Fruit fly (Drosophila melanogaster) whole organism, embryonic: Measurements from ENCODE around the gene iav.

Experiments used
- Aef1 ChIP-seq: fragments of 200-800 bp; sonication (Bioruptor generic); IDR thresholded peaks from 3 replicates; pipeline ENCODE4 v1.3.6; 2022; ENCODE audit warnings: missing biosample characterization, missing genetic modification characterization
- CG10654 ChIP-seq: fragments of 200-800 bp; sonication (Bioruptor generic); optimal IDR thresholded peaks from 2 replicates; lab custom pipeline; 2016; ENCODE audit warnings: missing biosample characterization, missing genetic modification characterization
- CG11456 ChIP-seq: fragments of 200-800 bp; sonication (Bioruptor generic); IDR thresholded peaks from 3 replicates; pipeline ENCODE4 v1.3.6; 2022; ENCODE audit warnings: missing biosample characterization, missing genetic modification characterization
- CG12104 ChIP-seq: fragments of 200-800 bp; sonication (Bioruptor generic); optimal IDR thresholded peaks from 3 replicates; lab custom pipeline; 2016; ENCODE audit warnings: missing biosample characterization, missing genetic modification characterization
- CG13775 ChIP-seq: fragments of 200-800 bp; sonication (Bioruptor generic); optimal IDR thresholded peaks from 3 replicates; lab custom pipeline; 2017; ENCODE audit warnings: missing biosample characterization, mild to moderate bottlenecking, missing genetic modification characterization
- CG15073 ChIP-seq: fragments of 200-800 bp; sonication (Bioruptor generic); optimal IDR thresholded peaks from 2 replicates; lab custom pipeline; 2016; ENCODE audit warnings: missing biosample characterization, missing genetic modification characterization
- CG16815 ChIP-seq: fragments of 200-800 bp; sonication (Bioruptor generic); optimal IDR thresholded peaks from 3 replicates; lab custom pipeline; 2017; ENCODE audit warnings: missing biosample characterization, mild to moderate bottlenecking, missing genetic modification characterization
- CG31224 ChIP-seq: fragments of 200-800 bp; sonication (Bioruptor generic); IDR thresholded peaks from 2 replicates; pipeline ENCODE4 v1.3.6; 2022; ENCODE audit warnings: missing biosample characterization, missing genetic modification characterization
- CG32772 ChIP-seq: fragments of 200-800 bp; sonication (Bioruptor generic); IDR thresholded peaks from 2 replicates; pipeline ENCODE4 v1.3.6; 2022; ENCODE audit warnings: missing biosample characterization, missing genetic modification characterization
- CG42726 ChIP-seq: fragments of 200-800 bp; sonication (Bioruptor generic); IDR thresholded peaks from 2 replicates; pipeline ENCODE4 v1.3.6; 2022; ENCODE audit warnings: missing biosample characterization, missing genetic modification characterization; ENCODE audit not compliant: partially characterized antibody
- CG6254 ChIP-seq: fragments of 200-800 bp; sonication (Bioruptor generic); optimal IDR thresholded peaks from 3 replicates; lab custom pipeline; 2017; ENCODE audit warnings: mild to moderate bottlenecking, missing biosample characterization, missing genetic modification reagents, missing genetic modification characterization
- CG7745 ChIP-seq: fragments of 200-800 bp; sonication (Bioruptor generic); optimal IDR thresholded peaks from 2 replicates; lab custom pipeline; 2018; ENCODE audit warnings: missing biosample characterization, mild to moderate bottlenecking, missing genetic modification characterization, moderate library complexity
- CG7839 ChIP-seq: fragments of 200-800 bp; sonication (Bioruptor generic); optimal IDR thresholded peaks from 3 replicates; lab custom pipeline; 2018; ENCODE audit warnings: missing biosample characterization, mild to moderate bottlenecking, missing genetic modification characterization, moderate library complexity
- CG7928 ChIP-seq: fragments of 200-800 bp; sonication (Bioruptor generic); optimal IDR thresholded peaks from 2 replicates; lab custom pipeline; 2017; ENCODE audit warnings: missing biosample characterization, mild to moderate bottlenecking, missing genetic modification characterization
- CG7963 ChIP-seq: fragments of 200-800 bp; sonication (Bioruptor generic); IDR thresholded peaks from 3 replicates; pipeline ENCODE4 v1.3.6; 2022; ENCODE audit warnings: missing biosample characterization, missing genetic modification characterization; ENCODE audit not compliant: partially characterized antibody
- CG8290 ChIP-seq, 3 experiments: fragments of 200-800 bp; sonication (Bioruptor generic); optimal IDR thresholded peaks; 2 replicates each; lab custom pipeline; 2016 to 2019; ENCODE audit warnings: missing biosample characterization in 3 of 3, missing genetic modification characterization in 3 of 3, mild to moderate bottlenecking in 2 of 3, moderate library complexity in 1 of 3
- CG8359 ChIP-seq: fragments of 200-800 bp; sonication (Bioruptor generic); optimal IDR thresholded peaks from 2 replicates; lab custom pipeline; 2017; ENCODE audit warnings: missing biosample characterization, mild to moderate bottlenecking, missing genetic modification characterization, borderline replicate concordance
- CG8944 ChIP-seq: fragments of 200-800 bp; sonication (Bioruptor generic); optimal IDR thresholded peaks from 3 replicates; lab custom pipeline; 2016; ENCODE audit warnings: missing biosample characterization, missing genetic modification characterization
- Camta ChIP-seq: fragments of 200-800 bp; sonication (Bioruptor generic); optimal IDR thresholded peaks from 2 replicates; lab custom pipeline; 2016; ENCODE audit warnings: missing biosample characterization, missing genetic modification characterization
- D19B ChIP-seq: fragments of 200-800 bp; sonication (Bioruptor generic); optimal IDR thresholded peaks from 2 replicates; lab custom pipeline; 2017; ENCODE audit warnings: missing biosample characterization, mild to moderate bottlenecking, missing genetic modification characterization
- Drgx ChIP-seq: fragments of 200-800 bp; sonication (Bioruptor generic); IDR thresholded peaks from 2 replicates; pipeline ENCODE4 v1.3.6; 2022; ENCODE audit warnings: missing biosample characterization, missing genetic modification characterization
- Ets65A ChIP-seq: fragments of 200-800 bp; sonication (Bioruptor generic); peaks from one replicate; lab custom pipeline; 2016; ENCODE audit warnings: missing biosample characterization, missing genetic modification characterization
- HLH54F ChIP-seq: fragments of 200-800 bp; sonication (Bioruptor generic); optimal IDR thresholded peaks from 3 replicates; lab custom pipeline; 2016; ENCODE audit warnings: missing biosample characterization, missing genetic modification characterization
- HmgD ChIP-seq: fragments of 200-800 bp; sonication (Bioruptor generic); optimal IDR thresholded peaks from 3 replicates; lab custom pipeline; 2016; ENCODE audit warnings: missing biosample characterization, missing genetic modification characterization
- Hr78 ChIP-seq, 2 experiments: fragments of 200-800 bp in 1 of 2; fragments of >200 bp in 1 of 2; sonication (Bioruptor generic) in 1 of 2; optimal IDR thresholded peaks; 2 replicates each; lab custom pipeline; 2017 to 2019; ENCODE audit warnings: missing biosample characterization in 2 of 2, missing genetic modification characterization in 2 of 2, mild to moderate bottlenecking in 1 of 2, moderate library complexity in 1 of 2
- PHDP ChIP-seq: fragments of 200-800 bp; sonication (Bioruptor generic); optimal IDR thresholded peaks from 3 replicates; lab custom pipeline; 2018; ENCODE audit warnings: missing biosample characterization, mild to moderate bottlenecking, missing genetic modification characterization, moderate library complexity
- Sin3A ChIP-seq: fragments of >200 bp; optimal IDR thresholded peaks from 2 replicates; lab custom pipeline; 2018
- Six4 ChIP-seq: fragments of 200-800 bp; sonication (Bioruptor generic); optimal IDR thresholded peaks from 2 replicates; lab custom pipeline; 2016; ENCODE audit warnings: missing biosample characterization, missing genetic modification characterization
- Sox102F ChIP-seq: fragments of 200-800 bp; sonication (Bioruptor generic); optimal IDR thresholded peaks from 2 replicates; lab custom pipeline; 2018; ENCODE audit warnings: missing biosample characterization, mild to moderate bottlenecking, missing genetic modification characterization, moderate library complexity
- Sry-δ ChIP-seq: fragments of 200-800 bp; sonication (Bioruptor generic); optimal IDR thresholded peaks from 2 replicates; lab custom pipeline; 2016; ENCODE audit warnings: missing biosample characterization, missing genetic modification characterization
- TFAM ChIP-seq: fragments of 200-800 bp; sonication (Bioruptor generic); optimal IDR thresholded peaks from 2 replicates; lab custom pipeline; 2017; ENCODE audit warnings: missing biosample characterization, missing genetic modification characterization, inconsistent platforms
- Vsx1 ChIP-seq: fragments of 200-800 bp; sonication (Bioruptor generic); optimal IDR thresholded peaks from 2 replicates; lab custom pipeline; 2017; ENCODE audit warnings: missing biosample characterization, mild to moderate bottlenecking, missing genetic modification characterization, missing genetic modification reagents
- YL-1 ChIP-seq: fragments of 200-800 bp; sonication (Bioruptor generic); optimal IDR thresholded peaks from 3 replicates; lab custom pipeline; 2017; ENCODE audit warnings: missing biosample characterization, mild to moderate bottlenecking, missing genetic modification characterization
- chif ChIP-seq, 2 experiments: fragments of 200-800 bp; sonication (Bioruptor generic); optimal IDR thresholded peaks; 3 replicates each; lab custom pipeline; 2016; ENCODE audit warnings: missing biosample characterization in 2 of 2, missing genetic modification characterization in 2 of 2
- croc ChIP-seq: fragments of 200-800 bp; sonication (Bioruptor generic); conservative IDR thresholded peaks from 3 replicates; pipeline ENCODE4 v1.3.6; 2022; ENCODE audit warnings: missing biosample characterization, missing genetic modification characterization
- gt ChIP-seq: fragments of 200-800 bp; sonication (Bioruptor generic); IDR thresholded peaks from 2 replicates; pipeline ENCODE4 v1.3.6; 2022; ENCODE audit warnings: missing biosample characterization, missing genetic modification characterization
- hkb ChIP-seq, 2 experiments: fragments of 200-800 bp in 1 of 2; fragments of >200 bp in 1 of 2; sonication (Bioruptor generic) in 1 of 2; IDR thresholded peaks in 1 of 2; optimal IDR thresholded peaks in 1 of 2; 2 replicates each; pipeline versions ENCODE4 v1.3.6 to Lab custom; 2017 to 2022; ENCODE audit warnings: missing biosample characterization in 1 of 2, missing genetic modification characterization in 1 of 2
- ken ChIP-seq: fragments of 200-800 bp; sonication (Bioruptor generic); IDR thresholded peaks from 3 replicates; pipeline ENCODE4 v1.3.6; 2022; ENCODE audit warnings: missing biosample characterization, missing genetic modification characterization
- lov ChIP-seq, 2 experiments: fragments of 200-800 bp in 1 of 2; fragments of >200 bp in 1 of 2; sonication (Bioruptor generic) in 1 of 2; IDR thresholded peaks in 1 of 2; optimal IDR thresholded peaks in 1 of 2; 2 replicates in 1 of 2; 3 replicates in 1 of 2; pipeline versions ENCODE4 v1.3.6 to Lab custom; 2017 to 2022; ENCODE audit warnings: missing biosample characterization in 1 of 2, missing genetic modification characterization in 1 of 2
- p53 ChIP-seq: fragments of 200-800 bp; sonication (Bioruptor generic); optimal IDR thresholded peaks from 2 replicates; lab custom pipeline; 2016; ENCODE audit warnings: missing biosample characterization, missing genetic modification characterization
- pan ChIP-seq, 4 experiments: fragments of >200 bp in 3 of 4; fragments of 200-800 bp in 1 of 4; sonication (Bioruptor generic) in 1 of 4; optimal IDR thresholded peaks in 3 of 4; IDR thresholded peaks in 1 of 4; 2 replicates each; pipeline versions ENCODE4 v1.3.6 to Lab custom; 2017 to 2022; ENCODE audit warnings: missing biosample characterization in 2 of 4, missing genetic modification characterization in 2 of 4, mixed read lengths in 1 of 4
- peb ChIP-seq: fragments of 200-800 bp; sonication (Bioruptor generic); IDR thresholded peaks from 2 replicates; pipeline ENCODE4 v1.3.6; 2022; ENCODE audit warnings: missing biosample characterization, missing genetic modification characterization
- sima ChIP-seq: fragments of 200-800 bp; sonication (Bioruptor generic); optimal IDR thresholded peaks from 2 replicates; lab custom pipeline; 2016; ENCODE audit warnings: missing biosample characterization, missing genetic modification characterization
- slp2 ChIP-seq: fragments of 200-800 bp; sonication (Bioruptor generic); optimal IDR thresholded peaks from 2 replicates; lab custom pipeline; 2016; ENCODE audit warnings: missing biosample characterization, missing genetic modification characterization
- stc ChIP-seq: fragments of 200-800 bp; sonication (Bioruptor generic); IDR thresholded peaks from 2 replicates; pipeline ENCODE4 v1.3.6; 2022; ENCODE audit warnings: missing biosample characterization, missing genetic modification characterization
- tio ChIP-seq: fragments of 200-800 bp; sonication (Bioruptor generic); optimal IDR thresholded peaks from 2 replicates; lab custom pipeline; 2017; ENCODE audit warnings: missing biosample characterization, missing genetic modification characterization, inconsistent platforms
- zf30C ChIP-seq: fragments of 200-800 bp; sonication (Bioruptor generic); optimal IDR thresholded peaks from 3 replicates; lab custom pipeline; 2018; ENCODE audit warnings: missing biosample characterization, mild to moderate bottlenecking, missing genetic modification characterization

iav gene

DNA sequence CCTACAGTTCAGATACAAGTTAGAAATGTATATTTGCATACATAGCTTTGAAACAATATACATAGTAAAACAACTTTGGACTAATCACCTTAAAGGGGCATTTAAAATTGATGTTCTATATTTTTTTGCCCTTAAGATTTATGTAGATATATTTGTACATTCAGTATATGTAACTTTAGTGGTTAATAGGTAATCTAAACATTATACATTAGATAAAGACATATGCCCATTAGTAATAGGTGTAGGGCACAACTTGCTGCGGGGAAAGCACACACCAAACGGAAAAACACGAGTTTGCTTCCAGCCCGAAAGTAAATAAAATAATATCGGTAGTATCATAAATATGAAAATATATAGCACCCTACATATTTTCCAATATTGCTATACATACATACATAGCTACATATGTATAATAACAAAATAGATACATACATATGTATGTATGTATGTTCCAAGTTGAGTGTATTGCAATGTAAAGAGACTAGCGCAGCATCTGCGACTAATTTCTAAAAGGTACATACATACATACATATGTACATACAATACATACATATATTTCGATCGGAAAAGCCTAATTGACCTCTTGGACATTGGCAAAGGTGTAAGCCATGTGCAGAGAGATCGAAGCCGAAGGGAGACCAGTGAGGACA lies 49.6 kb downstream of the iav start, which contains the start of gene CG43736 (continued):
- TF ChIP-seq CG6254 (GFP tag; lab: Kevin White, UChicago): peak; percentile 82
- TF ChIP-seq tio (GFP tag; lab: Kevin White, UChicago): peak; percentile 93
- peak; percentile 98 for TF ChIP-seq Ets65A (GFP tag; lab: Kevin White, UChicago)
- peak; percentile 92 for TF ChIP-seq CG13775 (GFP tag; lab: Kevin White, UChicago)
- peak; percentile 87 for TF ChIP-seq stc (GFP tag; lab: Robert Waterston, UW)
- TF ChIP-seq CG7963: no peak
- TF ChIP-seq Vsx1 (GFP tag; lab: Kevin White, UChicago): peak; percentile 91
- TF ChIP-seq CG7839 (tag; lab: Kevin White, UChicago): peak; percentile 98
- TF ChIP-seq Sry-δ (GFP tag; lab: Kevin White, UChicago): peak; percentile 60
- peak; percentile 91 for TF ChIP-seq Camta (GFP tag; lab: Kevin White, UChicago)
- TF ChIP-seq CG12104 (GFP tag; lab: Kevin White, UChicago): peak; percentile 97
- TF ChIP-seq PHDP (tag; lab: Kevin White, UChicago): peak; percentile 97
- no peak for TF ChIP-seq lov (optimal IDR thresholded peaks at IDR 0.05; lab: Kevin White, UChicago)
- 0 out of 3 replicates have a peak, but pooled peaks have one; percentile 66 for TF ChIP-seq lov (GFP tag; IDR thresholded peaks at IDR 0.05; lab: Robert Waterston, UW)
- TF ChIP-seq Hr78 (GFP tag; optimal IDR thresholded peaks at IDR 0.05; lab: Kevin White, UChicago): peak in 1 of 2 experiments; percentile 98
- TF ChIP-seq hkb (optimal IDR thresholded peaks at IDR 0.05; lab: Kevin White, UChicago): no peak
- peak; percentile 87 for TF ChIP-seq hkb (GFP tag; IDR thresholded peaks at IDR 0.05; lab: Robert Waterston, UW)
- peak; percentile 74 for TF ChIP-seq gt (GFP tag; lab: Robert Waterston, UW)
- peak; percentile 59 for TF ChIP-seq p53 (GFP tag; lab: Kevin White, UChicago)
- TF ChIP-seq CG42726 (GFP tag; lab: Robert Waterston, UW): no peak
- TF ChIP-seq CG8944 (GFP tag; lab: Kevin White, UChicago): peak; percentile 91
- TF ChIP-seq Sin3A (lab: Kevin White, UChicago): no peak
- TF ChIP-seq TFAM (GFP tag; lab: Kevin White, UChicago): peak; percentile 62
- TF ChIP-seq CG16815 (GFP tag; lab: Kevin White, UChicago): peak; percentile 91
- TF ChIP-seq CG32772 (GFP tag; lab: Robert Waterston, UW): peak; percentile 80
- peak; percentile 90 for TF ChIP-seq croc (GFP tag; lab: Robert Waterston, UW)
- TF ChIP-seq CG31224 (GFP tag; lab: Robert Waterston, UW): peak; percentile 80
- peak; percentile 92 for TF ChIP-seq HLH54F
- peak; percentile 90 for TF ChIP-seq Drgx (GFP tag; lab: Robert Waterston, UW)
- TF ChIP-seq peb (GFP tag; lab: Robert Waterston, UW): peak; percentile 79
- peak; percentile 56 for TF ChIP-seq CG15073 (GFP tag; lab: Kevin White, UChicago)
- peak; percentile 98 for TF ChIP-seq Sox102F (GFP tag; lab: Kevin White, UChicago)
- no peak for TF ChIP-seq pan (optimal IDR thresholded peaks at IDR 0.05; lab: Kevin White, UChicago)
- peak in 1 of 2 experiments; percentile 90 for TF ChIP-seq pan (GFP tag; optimal IDR thresholded peaks at IDR 0.05 in 1 of 2, IDR thresholded peaks at IDR 0.05 in 1 of 2)
- TF ChIP-seq slp2 (GFP tag; lab: Kevin White, UChicago): peak; percentile 92
- TF ChIP-seq chif (GFP tag; optimal IDR thresholded peaks at IDR 0.05; lab: Kevin White, UChicago): peak; percentile 93 to 94
- TF ChIP-seq D19B (GFP tag; lab: Kevin White, UChicago): peak; percentile 92
- TF ChIP-seq Aef1 (GFP tag; lab: Robert Waterston, UW): peak; percentile 87
- TF ChIP-seq CG10654 (GFP tag; lab: Kevin White, UChicago): peak; percentile 94
- TF ChIP-seq CG8290 (GFP tag; optimal IDR thresholded peaks at IDR 0.05; lab: Kevin White, UChicago): peak; percentile 51
- peak; percentile 54 to 89 for TF ChIP-seq CG8290 (tag; optimal IDR thresholded peaks at IDR 0.05; lab: Kevin White, UChicago)
- TF ChIP-seq CG7928 (GFP tag; lab: Kevin White, UChicago): peak; percentile 72
- peak; percentile 45 for TF ChIP-seq sima (GFP tag; lab: Kevin White, UChicago)
- peak; percentile 86 for TF ChIP-seq YL-1 (GFP tag; lab: Kevin White, UChicago)
- peak; percentile 85 for TF ChIP-seq CG11456 (GFP tag; lab: Robert Waterston, UW)
- peak; percentile 94 for TF ChIP-seq Six4
- peak; percentile 87 for TF ChIP-seq CG8359 (GFP tag; lab: Kevin White, UChicago)
- peak; percentile 45 for TF ChIP-seq HmgD (GFP tag; lab: Kevin White, UChicago)
- TF ChIP-seq zf30C (GFP tag; lab: Kevin White, UChicago): no peak
- TF ChIP-seq CG7745 (tag; lab: Kevin White, UChicago): no peak
- TF ChIP-seq ken: peak; percentile 84
